Worm (Caenorhabditis elegans) whole organism, young adult: ENCODE results near the gene che-11.

Experiments used
- ama-1 ChIP-seq, 3 experiments: fragments of 150-350 bp in 1 of 3; sonication (generic microtip) in 2 of 3; optimal IDR thresholded peaks; 2 replicates each; lab custom pipeline; 2014 to 2018; ENCODE audit warnings: missing biosample characterization in 2 of 3, missing genetic modification characterization in 2 of 3, missing genetic modification reagents in 2 of 3
- ccch-3 ChIP-seq: fragments of 200-800 bp; sonication (Bioruptor generic); optimal IDR thresholded peaks from 2 replicates; lab custom pipeline; 2018; ENCODE audit warnings: mild to moderate bottlenecking, missing genetic modification characterization, missing compliant biosample characterization
- dpff-1 ChIP-seq: sonication (generic microtip); optimal IDR thresholded peaks from 2 replicates; lab custom pipeline; 2017; ENCODE audit warnings: mild to moderate bottlenecking, missing genetic modification characterization, missing compliant biosample characterization
- ekl-4 ChIP-seq: fragments of 200-800 bp; sonication (Bioruptor generic); IDR thresholded peaks from 2 replicates; pipeline ENCODE4 v1.3.6; 2022; ENCODE audit warnings: missing genetic modification reagents, missing genetic modification characterization, missing compliant biosample characterization
- nfya-1 ChIP-seq: sonication (generic microtip); optimal IDR thresholded peaks from 2 replicates; lab custom pipeline; 2017; ENCODE audit warnings: antibody characterized with exemption, missing compliant biosample characterization, missing genetic modification characterization, borderline replicate concordance; ENCODE audit not compliant: insufficient read depth

- TF ChIP-seq ekl-4 (GFP tag; lab: Robert Waterston, UW) (no peak), dpff-1 (tag; lab: Kevin White, UChicago) (no peak), ama-1 (optimal IDR thresholded peaks at IDR 0.05; lab: Kevin White, UChicago) (no peak), ama-1 (GFP tag; optimal IDR thresholded peaks at IDR 0.05; lab: Kevin White, UChicago) (no peak), nfya-1 (tag; lab: Kevin White, UChicago) (no peak), ccch-3 (GFP tag; lab: Kevin White, UChicago) (no peak)
These were observed 17.1 kb upstream of the che-11 start, which contains the start of gene col-37 for ce11 chrV:12167653-12168052.
